Fruit fly (Drosophila melanogaster) whole organism, embryonic: ENCODE measurements around the gene CG11898.

Experiments used
- C15 ChIP-seq: fragments of 200-800 bp; sonication (Bioruptor generic); IDR thresholded peaks from 3 replicates; pipeline ENCODE4 v1.3.6; 2022; ENCODE audit warnings: missing biosample characterization, missing genetic modification characterization
- CG10267 ChIP-seq: fragments of 200-800 bp; sonication (Bioruptor generic); optimal IDR thresholded peaks from 2 replicates; lab custom pipeline; 2018; ENCODE audit warnings: missing biosample characterization, mild to moderate bottlenecking, missing genetic modification characterization, moderate library complexity
- CG10543 ChIP-seq: fragments of 200-800 bp; sonication (Bioruptor generic); optimal IDR thresholded peaks from 3 replicates; lab custom pipeline; 2017; ENCODE audit warnings: missing biosample characterization, mild to moderate bottlenecking, missing genetic modification characterization, moderate library complexity
- CG11398 ChIP-seq: fragments of 200-800 bp; sonication (Bioruptor generic); optimal IDR thresholded peaks from 2 replicates; lab custom pipeline; 2016; ENCODE audit warnings: missing biosample characterization, missing genetic modification characterization
- CG13296 ChIP-seq: fragments of 200-800 bp; sonication (Bioruptor generic); optimal IDR thresholded peaks from 3 replicates; lab custom pipeline; 2018; ENCODE audit warnings: missing biosample characterization, mild to moderate bottlenecking, missing genetic modification characterization
- CG14014 ChIP-seq: fragments of 200-800 bp; sonication (Bioruptor generic); IDR thresholded peaks from 2 replicates; pipeline ENCODE4 v1.3.6; 2022; ENCODE audit warnings: missing biosample characterization, missing genetic modification characterization
- CG17568 ChIP-seq: fragments of 200-800 bp; sonication (Bioruptor generic); optimal IDR thresholded peaks from 2 replicates; lab custom pipeline; 2018; ENCODE audit warnings: missing biosample characterization, mild to moderate bottlenecking, missing genetic modification characterization, moderate library complexity
- CG1832 ChIP-seq: fragments of 200-800 bp; sonication (Bioruptor generic); optimal IDR thresholded peaks from 2 replicates; lab custom pipeline; 2017; ENCODE audit warnings: missing biosample characterization, mild to moderate bottlenecking, missing genetic modification characterization, inconsistent platforms
- CG42726 ChIP-seq: fragments of 200-800 bp; sonication (Bioruptor generic); IDR thresholded peaks from 2 replicates; pipeline ENCODE4 v1.3.6; 2022; ENCODE audit warnings: missing biosample characterization, missing genetic modification characterization; ENCODE audit not compliant: partially characterized antibody
- CG8765 ChIP-seq: fragments of 200-800 bp; sonication (Bioruptor generic); IDR thresholded peaks from 2 replicates; pipeline ENCODE4 v1.3.6; 2022; ENCODE audit warnings: missing biosample characterization, missing genetic modification characterization
- D ChIP-seq, 2 experiments: fragments of 200-800 bp in 1 of 2; fragments of >200 bp in 1 of 2; sonication (Bioruptor generic) in 1 of 2; optimal IDR thresholded peaks; 2 replicates in 1 of 2; 3 replicates in 1 of 2; lab custom pipeline; 2017; ENCODE audit warnings: mild to moderate bottlenecking in 1 of 2, missing biosample characterization in 1 of 2, missing genetic modification characterization in 1 of 2, missing genetic modification reagents in 1 of 2
- Doc2 ChIP-seq: fragments of 200-800 bp; sonication (Bioruptor generic); IDR thresholded peaks from 2 replicates; pipeline ENCODE4 v1.3.6; 2022; ENCODE audit warnings: missing biosample characterization, missing genetic modification characterization
- E2f1 ChIP-seq: fragments of 200-800 bp; sonication (Bioruptor generic); IDR thresholded peaks from 2 replicates; pipeline ENCODE4 v1.3.6; 2022; ENCODE audit warnings: missing biosample characterization, missing genetic modification characterization
- ERR ChIP-seq: fragments of 200-800 bp; sonication (Bioruptor generic); optimal IDR thresholded peaks from 2 replicates; lab custom pipeline; 2016; ENCODE audit warnings: missing biosample characterization, missing genetic modification characterization
- GATAe ChIP-seq: fragments of 200-800 bp; sonication (Bioruptor generic); conservative IDR thresholded peaks from 2 replicates; pipeline ENCODE4 v1.3.6; 2022; ENCODE audit warnings: missing biosample characterization, missing genetic modification characterization
- Hand ChIP-seq: fragments of 200-800 bp; sonication (Bioruptor generic); optimal IDR thresholded peaks from 2 replicates; lab custom pipeline; 2017; ENCODE audit warnings: mild to moderate bottlenecking, missing biosample characterization, missing genetic modification reagents, missing genetic modification characterization
- Hmr ChIP-seq: fragments of 200-800 bp; sonication (Bioruptor generic); optimal IDR thresholded peaks from 3 replicates; lab custom pipeline; 2017; ENCODE audit warnings: mild to moderate bottlenecking, missing biosample characterization, missing genetic modification reagents, missing genetic modification characterization
- Lhr ChIP-seq: fragments of 200-800 bp; sonication (Bioruptor generic); optimal IDR thresholded peaks from 3 replicates; lab custom pipeline; 2017; ENCODE audit warnings: mild to moderate bottlenecking, missing biosample characterization, missing genetic modification reagents, missing genetic modification characterization
- Lpt ChIP-seq: fragments of >200 bp; optimal IDR thresholded peaks from 2 replicates; lab custom pipeline; 2018; ENCODE audit warnings: missing biosample characterization, missing genetic modification characterization
- MTF-1 ChIP-seq: fragments of 200-800 bp; sonication (Bioruptor generic); optimal IDR thresholded peaks from 2 replicates; lab custom pipeline; 2018; ENCODE audit warnings: missing biosample characterization, mild to moderate bottlenecking, missing genetic modification characterization, borderline replicate concordance
- Med ChIP-seq: fragments of 200-800 bp; sonication (Bioruptor generic); peaks from one replicate; lab custom pipeline; 2016; ENCODE audit warnings: missing biosample characterization, missing genetic modification characterization, mild to moderate bottlenecking, inconsistent platforms, moderate library complexity
- Myb ChIP-seq: fragments of 200-800 bp; sonication (Bioruptor generic); optimal IDR thresholded peaks from 2 replicates; lab custom pipeline; 2016; ENCODE audit warnings: missing biosample characterization, missing genetic modification characterization
- Neu2 ChIP-seq: fragments of 200-800 bp; sonication (Bioruptor generic); optimal IDR thresholded peaks from 3 replicates; lab custom pipeline; 2016; ENCODE audit warnings: missing biosample characterization, missing genetic modification characterization, borderline replicate concordance
- Nf-YA ChIP-seq: fragments of 200-800 bp; sonication (Bioruptor generic); IDR thresholded peaks from 2 replicates; pipeline ENCODE4 v1.3.6; 2022; ENCODE audit warnings: missing biosample characterization, missing genetic modification characterization
- Opbp ChIP-seq: fragments of 200-800 bp; sonication (Bioruptor generic); IDR thresholded peaks from 3 replicates; pipeline ENCODE4 v1.3.6; 2022; ENCODE audit warnings: missing biosample characterization, missing genetic modification characterization; ENCODE audit not compliant: partially characterized antibody
- Ptx1 ChIP-seq: fragments of 200-800 bp; sonication (Bioruptor generic); IDR thresholded peaks from 2 replicates; pipeline ENCODE4 v1.3.6; 2022; ENCODE audit warnings: missing biosample characterization, missing genetic modification characterization
- Sin3A ChIP-seq: fragments of >200 bp; optimal IDR thresholded peaks from 2 replicates; lab custom pipeline; 2018
- Xbp1 ChIP-seq: fragments of 200-800 bp; sonication (Bioruptor generic); optimal IDR thresholded peaks from 3 replicates; lab custom pipeline; 2016; ENCODE audit warnings: missing biosample characterization, mild to moderate bottlenecking, missing genetic modification characterization
- al ChIP-seq: fragments of 200-800 bp; sonication (Bioruptor generic); IDR thresholded peaks from 2 replicates; pipeline ENCODE4 v1.3.6; 2022; ENCODE audit warnings: missing biosample characterization, missing genetic modification characterization
- ase ChIP-seq: fragments of 200-800 bp; sonication (Bioruptor generic); IDR thresholded peaks from 3 replicates; pipeline ENCODE4 v1.3.6; 2022; ENCODE audit warnings: missing biosample characterization, missing genetic modification characterization
- br ChIP-seq: fragments of >200 bp; optimal IDR thresholded peaks from 2 replicates; lab custom pipeline; 2017
- cas ChIP-seq: fragments of 200-800 bp; sonication (Bioruptor generic); IDR thresholded peaks from 2 replicates; pipeline ENCODE4 v1.3.6; 2022; ENCODE audit warnings: missing biosample characterization, missing genetic modification characterization
- cg ChIP-seq: fragments of 200-800 bp; sonication (Bioruptor generic); optimal IDR thresholded peaks from 3 replicates; lab custom pipeline; 2019; ENCODE audit warnings: missing biosample characterization, mild to moderate bottlenecking, missing genetic modification characterization, moderate library complexity
- chif ChIP-seq, 2 experiments: fragments of 200-800 bp; sonication (Bioruptor generic); optimal IDR thresholded peaks; 3 replicates each; lab custom pipeline; 2016; ENCODE audit warnings: missing biosample characterization in 2 of 2, missing genetic modification characterization in 2 of 2
- dm ChIP-seq: fragments of 200-800 bp; sonication (Bioruptor generic); optimal IDR thresholded peaks from 3 replicates; lab custom pipeline; 2016; ENCODE audit warnings: missing biosample characterization, missing genetic modification characterization
- dysf ChIP-seq: fragments of 200-800 bp; sonication (Bioruptor generic); IDR thresholded peaks from 3 replicates; pipeline ENCODE4 v1.3.6; 2022; ENCODE audit warnings: missing biosample characterization, missing genetic modification characterization
- esg ChIP-seq: fragments of 200-800 bp; sonication (Bioruptor generic); conservative IDR thresholded peaks from 2 replicates; pipeline ENCODE4 v1.3.6; 2022; ENCODE audit warnings: missing biosample characterization, missing genetic modification characterization
- ftz-f1 ChIP-seq: fragments of 200-800 bp; sonication (Bioruptor generic); optimal IDR thresholded peaks from 2 replicates; lab custom pipeline; 2016; ENCODE audit warnings: missing biosample characterization, missing genetic modification characterization
- grau ChIP-seq: fragments of 200-800 bp; optimal IDR thresholded peaks from 3 replicates; lab custom pipeline; 2019; ENCODE audit warnings: missing biosample characterization, mild to moderate bottlenecking, missing genetic modification characterization, moderate library complexity
- hkb ChIP-seq, 2 experiments: fragments of 200-800 bp in 1 of 2; fragments of >200 bp in 1 of 2; sonication (Bioruptor generic) in 1 of 2; IDR thresholded peaks in 1 of 2; optimal IDR thresholded peaks in 1 of 2; 2 replicates each; pipeline versions ENCODE4 v1.3.6 to Lab custom; 2017 to 2022; ENCODE audit warnings: missing biosample characterization in 1 of 2, missing genetic modification characterization in 1 of 2
- inv ChIP-seq: fragments of 200-800 bp; sonication (Bioruptor generic); IDR thresholded peaks from 2 replicates; pipeline ENCODE4 v1.3.6; 2022; ENCODE audit warnings: missing biosample characterization, missing genetic modification characterization; ENCODE audit not compliant: partially characterized antibody
- lmd ChIP-seq: fragments of 200-800 bp; sonication (Bioruptor generic); IDR thresholded peaks from 2 replicates; pipeline ENCODE4 v1.3.6; 2022; ENCODE audit warnings: missing biosample characterization, missing genetic modification characterization
- lola ChIP-seq, 3 experiments: fragments of >200 bp in 2 of 3; fragments of 200-800 bp in 1 of 3; sonication (Bioruptor generic) in 1 of 3; optimal IDR thresholded peaks; 2 replicates each; lab custom pipeline; 2017 to 2019; ENCODE audit warnings: missing biosample characterization in 3 of 3, missing genetic modification characterization in 3 of 3, mild to moderate bottlenecking in 1 of 3, moderate library complexity in 1 of 3
- pum ChIP-seq: fragments of 200-800 bp; sonication (Bioruptor generic); optimal IDR thresholded peaks from 2 replicates; lab custom pipeline; 2016; ENCODE audit warnings: missing biosample characterization, missing genetic modification characterization
- sisA ChIP-seq: fragments of 200-800 bp; sonication (Bioruptor generic); IDR thresholded peaks from 2 replicates; pipeline ENCODE4 v1.3.6; 2022; ENCODE audit warnings: missing biosample characterization, missing genetic modification characterization
- sr ChIP-seq: fragments of 200-800 bp; sonication (Bioruptor generic); IDR thresholded peaks from 3 replicates; pipeline ENCODE4 v1.3.6; 2022; ENCODE audit warnings: missing biosample characterization, missing genetic modification characterization
- trh ChIP-seq: fragments of 200-800 bp; sonication (Bioruptor generic); optimal IDR thresholded peaks from 2 replicates; lab custom pipeline; 2016; ENCODE audit warnings: missing biosample characterization, missing genetic modification characterization
- vnd ChIP-seq: fragments of 200-800 bp; sonication (Bioruptor generic); IDR thresholded peaks from 3 replicates; pipeline ENCODE4 v1.3.6; 2022; ENCODE audit warnings: missing biosample characterization, missing genetic modification characterization; ENCODE audit not compliant: partially characterized antibody
- vvl ChIP-seq: fragments of 200-800 bp; sonication (Bioruptor generic); IDR thresholded peaks from 2 replicates; pipeline ENCODE4 v1.3.6; 2022; ENCODE audit warnings: missing biosample characterization, missing genetic modification characterization
- z ChIP-seq: fragments of 200-800 bp; sonication (Bioruptor generic); IDR thresholded peaks from 3 replicates; pipeline ENCODE4 v1.3.6; 2022; ENCODE audit warnings: missing biosample characterization, missing genetic modification characterization

Gene CG11898

dm6 chr3R:29214262-29214661 is 48.8 kb downstream of the CG11898 start (continued):
- TF ChIP-seq CG10267 (tag; lab: Kevin White, UChicago) (peak; percentile 98), chif (GFP tag; optimal IDR thresholded peaks at IDR 0.05; lab: Kevin White, UChicago) (peak; percentile 99), Lhr (GFP tag; lab: Kevin White, UChicago) (peak; percentile 99), GATAe (GFP tag; lab: Robert Waterston, UW) (peak; percentile 97), ftz-f1 (GFP tag; lab: Kevin White, UChicago) (peak; percentile 92), grau (tag; lab: Kevin White, UChicago) (peak; percentile 98), hkb (optimal IDR thresholded peaks at IDR 0.05; lab: Kevin White, UChicago) (no peak), hkb (GFP tag; IDR thresholded peaks at IDR 0.05; lab: Robert Waterston, UW) (peak; percentile 100), dm (GFP tag; lab: Kevin White, UChicago) (peak; percentile 98), Xbp1 (GFP tag; lab: Kevin White, UChicago) (peak; percentile 99), Med (GFP tag; lab: Kevin White, UChicago) (peak; percentile 100), CG14014 (GFP tag; lab: Robert Waterston, UW) (peak; percentile 99), trh (GFP tag; lab: Kevin White, UChicago) (peak; percentile 98), ase (peak; percentile 99), E2f1 (GFP tag; lab: Robert Waterston, UW) (peak; percentile 99), sr (GFP tag; lab: Robert Waterston, UW) (peak; percentile 98), Ptx1 (peak; percentile 99), Myb (GFP tag; lab: Kevin White, UChicago) (peak; percentile 92), cg (GFP tag; lab: Kevin White, UChicago) (peak; percentile 85), vnd (GFP tag; lab: Robert Waterston, UW) (no peak), CG1832 (no peak), CG8765 (peak; percentile 99), sisA (peak; percentile 98), vvl (GFP tag; lab: Robert Waterston, UW) (peak; percentile 100), Hand (GFP tag; lab: Kevin White, UChicago) (peak; percentile 99), C15 (GFP tag; lab: Robert Waterston, UW) (peak; percentile 98), br (no peak), Lpt (GFP tag; lab: Kevin White, UChicago) (no peak), Neu2 (peak; percentile 98), pum (GFP tag; lab: Kevin White, UChicago) (peak; percentile 99), inv (no peak), Doc2 (GFP tag; lab: Robert Waterston, UW) (peak; percentile 90), CG42726 (GFP tag; lab: Robert Waterston, UW) (peak; percentile 27; the same call in 1 of the 2 replicates), dysf (GFP tag; lab: Robert Waterston, UW) (peak; percentile 99), D (optimal IDR thresholded peaks at IDR 0.05; lab: Kevin White, UChicago) (no peak), D (GFP tag; optimal IDR thresholded peaks at IDR 0.05; lab: Kevin White, UChicago) (peak; percentile 99), lmd (GFP tag; lab: Robert Waterston, UW) (peak; percentile 99), Opbp (GFP tag; lab: Robert Waterston, UW) (peak; percentile 68), Sin3A (lab: Kevin White, UChicago) (no peak), Nf-YA (GFP tag; lab: Robert Waterston, UW) (peak; percentile 99), z (GFP tag; lab: Robert Waterston, UW) (peak; percentile 87), esg (GFP tag; lab: Robert Waterston, UW) (peak; percentile 99), cas (GFP tag; lab: Robert Waterston, UW) (peak; percentile 99), Hmr (GFP tag; lab: Kevin White, UChicago) (peak; percentile 99), lola (GFP tag; optimal IDR thresholded peaks at IDR 0.05; lab: Kevin White, UChicago) (peak in 1 of 3 experiments; percentile 99), CG11398 (GFP tag; lab: Kevin White, UChicago) (peak; percentile 99), CG13296 (GFP tag; lab: Kevin White, UChicago) (peak; percentile 99), CG17568 (GFP tag; lab: Kevin White, UChicago) (peak; percentile 99), al (peak; percentile 98), MTF-1 (GFP tag; lab: Kevin White, UChicago) (peak; percentile 98), CG10543 (peak; percentile 99), ERR (peak; percentile 98)
